Worm (Caenorhabditis elegans): ENCODE measurements around the gene irld-48.

irld-48 gene

DNA sequence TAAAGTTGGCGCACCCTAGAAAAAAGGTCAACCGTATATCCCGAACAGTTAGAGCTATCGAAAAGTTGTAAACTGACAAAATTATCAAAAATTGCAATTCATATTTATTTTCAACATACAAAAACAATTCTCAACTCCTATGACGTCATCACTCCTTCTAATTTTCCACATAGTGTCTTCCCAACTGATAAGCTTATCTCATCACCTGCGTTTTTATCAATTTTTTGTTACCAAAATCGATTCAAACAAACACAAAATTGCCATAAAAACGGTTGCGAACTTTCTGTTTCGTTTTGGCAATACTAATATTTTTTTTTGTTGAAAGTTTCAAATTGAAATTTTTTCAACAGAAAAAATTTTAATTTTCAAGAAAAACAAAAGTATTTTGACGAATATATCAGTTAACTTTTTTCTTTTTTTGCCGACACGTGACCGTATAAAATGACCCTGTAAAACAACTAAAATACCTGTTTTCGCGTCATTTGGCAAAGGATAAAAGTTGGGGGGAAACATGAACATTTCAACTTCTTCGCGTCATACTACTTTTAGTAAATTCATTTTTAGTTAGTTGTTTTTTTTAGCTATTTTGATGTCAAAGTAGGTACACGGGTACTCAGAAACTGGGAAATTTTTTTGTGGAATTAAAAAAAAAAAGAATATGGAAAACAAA lies 19.8 kb downstream of the irld-48 start (continued):
- TF ChIP-seq unc-62 (GFP tag; optimal IDR thresholded peaks at IDR 0.05 in 1 of 2): no peak
- TF ChIP-seq unc-62 (tag; optimal IDR thresholded peaks at IDR 0.05): no peak
- TF ChIP-seq F10B5.3 (tag; optimal IDR thresholded peaks at IDR 0.05): no peak
- TF ChIP-seq ceh-20 (GFP tag; IDR thresholded peaks at IDR 0.05): no peak
- no peak for TF ChIP-seq dmd-8 (GFP tag; IDR thresholded peaks at IDR 0.05)
- no peak for TF ChIP-seq aly-2 (tag; optimal IDR thresholded peaks at IDR 0.05)
- TF ChIP-seq R02D3.7 (tag; optimal IDR thresholded peaks at IDR 0.05): no peak
- TF ChIP-seq lin-13 (GFP tag; optimal IDR thresholded peaks at IDR 0.05): peak; percentile 2
- TF ChIP-seq mdl-1 (tag; optimal IDR thresholded peaks at IDR 0.05): peak in 1 of 2 experiments; percentile 12
- peak; percentile 14 for TF ChIP-seq T20F7.1 (GFP tag; optimal IDR thresholded peaks at IDR 0.05)
- no peak for TF ChIP-seq hmg-1.1 (GFP tag; IDR thresholded peaks at IDR 0.05)
- no peak for TF ChIP-seq nhr-76 (tag; optimal IDR thresholded peaks at IDR 0.05)
- TF ChIP-seq skn-1 (tag; optimal IDR thresholded peaks at IDR 0.05): no peak
- no peak for TF ChIP-seq ceh-44 (GFP tag; IDR thresholded peaks at IDR 0.05)
- TF ChIP-seq mdt-29 (GFP tag; IDR thresholded peaks at IDR 0.05): no peak
- TF ChIP-seq lsy-2 (tag; optimal IDR thresholded peaks at IDR 0.05): peak in 1 of 2 experiments; percentile 4
- no peak for TF ChIP-seq mxl-2 (GFP tag; conservative IDR thresholded peaks at IDR 0.05)
- no peak for TF ChIP-seq ama-1 (optimal IDR thresholded peaks at IDR 0.05)
- peak; percentile 39; the same call in 1 of the 2 replicates for TF ChIP-seq php-3 (GFP tag; IDR thresholded peaks at IDR 0.05)
- no peak for TF ChIP-seq zip-11 (GFP tag; IDR thresholded peaks at IDR 0.05)
- peak; percentile 26 for TF ChIP-seq mes-2 (tag; optimal IDR thresholded peaks at IDR 0.05; ENCODE audit: poor library complexity, severe bottlenecking)
- TF ChIP-seq nhr-41 (GFP tag; IDR thresholded peaks at IDR 0.05): no peak
- peak; percentile 77 for TF ChIP-seq hlh-11 (tag; optimal IDR thresholded peaks at IDR 0.05)
- no peak for TF ChIP-seq cey-2 (tag; optimal IDR thresholded peaks at IDR 0.05; ENCODE audit: borderline replicate concordance, insufficient read depth)
- no peak for TF ChIP-seq daf-19 (GFP tag; conservative IDR thresholded peaks at IDR 0.05)
- no peak for TF ChIP-seq duxl-1 (tag; optimal IDR thresholded peaks at IDR 0.05; ENCODE audit: poor library complexity)
- no peak for TF ChIP-seq zfp-3 (GFP tag; conservative IDR thresholded peaks at IDR 0.05)
- no peak for TF ChIP-seq madf-9 (GFP tag; conservative IDR thresholded peaks at IDR 0.05)
- TF ChIP-seq D1046.2 (GFP tag; IDR thresholded peaks at IDR 0.05): no peak
- peak; percentile 18 for TF ChIP-seq hlh-30 (tag; optimal IDR thresholded peaks at IDR 0.05; ENCODE audit: insufficient read depth)
- no peak for TF ChIP-seq zfp-2 (tag; optimal IDR thresholded peaks at IDR 0.05)
- no peak for TF ChIP-seq lin-15B (tag; optimal IDR thresholded peaks at IDR 0.05)
- peak; percentile 37 for TF ChIP-seq mep-1 (tag; optimal IDR thresholded peaks at IDR 0.05)
- no peak for TF ChIP-seq nhr-25 (tag; optimal IDR thresholded peaks at IDR 0.05; ENCODE audit: borderline replicate concordance, insufficient read depth)
- peak; percentile 70 for TF ChIP-seq nhr-28 (tag; optimal IDR thresholded peaks at IDR 0.05)
- no peak for TF ChIP-seq pha-4 (GFP tag; IDR thresholded peaks at IDR 0.05)
- no peak for TF ChIP-seq pha-4 (tag; optimal IDR thresholded peaks at IDR 0.05)
- TF ChIP-seq pqm-1 (tag; optimal IDR thresholded peaks at IDR 0.05): peak; percentile 89
- no peak for TF ChIP-seq ztf-11 (tag; optimal IDR thresholded peaks at IDR 0.05)
- TF ChIP-seq tag-97 (GFP tag; IDR thresholded peaks at IDR 0.05): no peak
- TF ChIP-seq nhr-42 (GFP tag; IDR thresholded peaks at IDR 0.05): no peak
- no peak for TF ChIP-seq saeg-2 (GFP tag; IDR thresholded peaks at IDR 0.05)
- TF ChIP-seq Y48G9A.11 (GFP tag; IDR thresholded peaks at IDR 0.05): no peak
- TF ChIP-seq F26F4.8 (GFP tag; conservative IDR thresholded peaks at IDR 0.05): no peak
- peak; percentile 65 for TF ChIP-seq nhr-77 (tag; optimal IDR thresholded peaks at IDR 0.05)
- TF ChIP-seq lim-7 (GFP tag; IDR thresholded peaks at IDR 0.05): no peak
- no peak for TF ChIP-seq ZK337.2 (GFP tag; IDR thresholded peaks at IDR 0.05)
- no peak for TF ChIP-seq F49E8.2 (tag; optimal IDR thresholded peaks at IDR 0.05; ENCODE audit: borderline replicate concordance)
- TF ChIP-seq arid-1 (GFP tag; conservative IDR thresholded peaks at IDR 0.05): no peak
- no peak for TF ChIP-seq lin-38 (GFP tag; IDR thresholded peaks at IDR 0.05)

Measured in whole organism, L4 larva.